Fruit fly (Drosophila melanogaster) whole organism, prepupa: ENCODE measurements around the gene CG7945.

Source experiments
- CG6792 ChIP-seq: fragments of 200-800 bp; sonication (Bioruptor generic); optimal IDR thresholded peaks from 3 replicates; lab custom pipeline; 2016; ENCODE audit warnings: missing biosample characterization, missing genetic modification characterization
- CG6808 ChIP-seq: fragments of 200-800 bp; sonication (Bioruptor generic); optimal IDR thresholded peaks from 3 replicates; lab custom pipeline; 2017; ENCODE audit warnings: missing biosample characterization, missing genetic modification characterization, mild to moderate bottlenecking, moderate library complexity, missing genetic modification reagents
- lz ChIP-seq: fragments of 200-800 bp; sonication (Bioruptor generic); optimal IDR thresholded peaks from 3 replicates; lab custom pipeline; 2016; ENCODE audit warnings: missing biosample characterization, missing genetic modification characterization
- net ChIP-seq: fragments of 200-800 bp; sonication (Bioruptor generic); optimal IDR thresholded peaks from 3 replicates; lab custom pipeline; 2016; ENCODE audit warnings: missing biosample characterization, missing genetic modification characterization
- vri ChIP-seq: fragments of 200-800 bp; sonication (Bioruptor generic); optimal IDR thresholded peaks from 3 replicates; lab custom pipeline; 2016; ENCODE audit warnings: missing biosample characterization, mild to moderate bottlenecking, missing genetic modification characterization

DNA sequence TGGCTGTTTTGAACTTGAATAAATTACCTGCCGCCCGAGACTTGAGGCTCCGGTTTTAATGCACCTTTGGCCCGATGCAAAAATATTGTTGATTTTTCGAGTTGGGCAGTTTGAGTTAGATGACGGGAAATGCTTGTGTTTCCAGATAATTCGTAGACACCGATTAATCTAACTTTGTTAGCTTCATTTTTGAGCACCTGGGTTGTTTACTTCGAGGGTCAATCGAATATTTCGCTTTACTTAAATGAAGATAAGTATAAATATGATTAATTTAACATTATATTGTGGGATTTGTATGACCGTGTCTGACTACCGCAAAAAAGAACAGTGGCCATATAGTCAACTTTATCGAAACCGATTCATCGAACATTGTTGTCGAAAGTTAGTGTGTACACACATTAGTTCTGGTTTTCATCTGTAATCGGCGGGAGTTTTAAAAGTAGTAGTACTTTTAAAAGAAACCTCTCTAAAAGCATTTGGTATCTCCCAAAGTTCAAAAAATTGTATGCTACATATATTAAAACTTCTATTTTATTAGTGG, at the start of gene CG7945:
- TF ChIP-seq CG6792 (GFP tag; lab: Kevin White, UChicago) (no peak), net (no peak), vri (GFP tag; lab: Kevin White, UChicago) (peak; percentile 24), lz (no peak), CG6808 (GFP tag; lab: Kevin White, UChicago) (no peak)
